Fruit fly (Drosophila melanogaster) ovary, adult (tissue): ENCODE measurements around the gene CG3123.

Experiments used
- CG17801 ChIP-seq: fragments of 200-800 bp; optimal IDR thresholded peaks from 2 replicates; lab custom pipeline; 2019; ENCODE audit warnings: missing biosample characterization, mild to moderate bottlenecking, missing genetic modification characterization, moderate library complexity; ENCODE audit not compliant: partially characterized antibody

CG3123 gene

dm6 chr2L:2825406-2825805 is at the start of gene CG3123:
CG3123 (minus strand) TSS chr2L:2825506.
- no peak for TF ChIP-seq CG17801 (GFP tag; lab: Kevin White, UChicago)

DNA sequence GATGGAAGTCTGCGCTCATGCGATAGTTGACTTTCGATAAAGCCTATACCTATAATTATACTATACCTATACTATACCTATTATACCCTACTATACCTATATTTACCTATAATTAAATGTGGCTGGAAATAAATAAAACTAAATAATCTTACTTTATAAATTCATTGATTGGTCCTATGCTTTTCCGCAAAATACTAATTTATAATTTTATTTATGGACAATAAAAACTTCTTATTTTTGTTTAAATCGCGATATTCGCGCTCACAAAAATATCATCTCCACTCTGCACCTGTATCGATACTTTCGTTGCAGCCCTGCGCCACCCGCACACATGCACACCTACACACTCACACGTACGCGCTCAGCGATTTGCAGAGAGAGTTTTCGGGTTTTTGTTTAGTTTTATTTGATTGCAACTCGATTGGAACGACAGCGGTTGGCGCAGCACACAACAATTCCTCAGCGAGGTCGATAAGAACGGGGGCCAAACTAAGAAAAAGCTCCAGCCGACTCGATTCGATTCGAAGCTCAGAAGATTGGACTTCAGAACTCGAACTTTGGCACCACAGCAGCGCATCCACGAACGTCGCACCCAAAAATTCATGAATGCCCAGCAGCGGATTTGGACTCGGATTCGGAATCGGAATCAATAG is 49.4 kb upstream of the CG3123 start, which contains the start of gene CG8814:
TSS of gene CG8814 (plus strand) at position 349 of the 653 bp plus-strand sequence.
- TF ChIP-seq CG17801 (GFP tag; lab: Kevin White, UChicago): peak; percentile 78

dm6 chr2L:2874185-2874541 is 48.9 kb upstream of the CG3123 start, which contains the start of gene Ifrd1:
Ifrd1 (minus strand) TSS chr2L:2874489.
- peak; percentile 12 for TF ChIP-seq CG17801 (GFP tag; lab: Kevin White, UChicago)

dm6 chr2L:2873729-2874127 is 48.4 kb upstream of the CG3123 start:
- TF ChIP-seq CG17801 (GFP tag; lab: Kevin White, UChicago): no peak

DNA sequence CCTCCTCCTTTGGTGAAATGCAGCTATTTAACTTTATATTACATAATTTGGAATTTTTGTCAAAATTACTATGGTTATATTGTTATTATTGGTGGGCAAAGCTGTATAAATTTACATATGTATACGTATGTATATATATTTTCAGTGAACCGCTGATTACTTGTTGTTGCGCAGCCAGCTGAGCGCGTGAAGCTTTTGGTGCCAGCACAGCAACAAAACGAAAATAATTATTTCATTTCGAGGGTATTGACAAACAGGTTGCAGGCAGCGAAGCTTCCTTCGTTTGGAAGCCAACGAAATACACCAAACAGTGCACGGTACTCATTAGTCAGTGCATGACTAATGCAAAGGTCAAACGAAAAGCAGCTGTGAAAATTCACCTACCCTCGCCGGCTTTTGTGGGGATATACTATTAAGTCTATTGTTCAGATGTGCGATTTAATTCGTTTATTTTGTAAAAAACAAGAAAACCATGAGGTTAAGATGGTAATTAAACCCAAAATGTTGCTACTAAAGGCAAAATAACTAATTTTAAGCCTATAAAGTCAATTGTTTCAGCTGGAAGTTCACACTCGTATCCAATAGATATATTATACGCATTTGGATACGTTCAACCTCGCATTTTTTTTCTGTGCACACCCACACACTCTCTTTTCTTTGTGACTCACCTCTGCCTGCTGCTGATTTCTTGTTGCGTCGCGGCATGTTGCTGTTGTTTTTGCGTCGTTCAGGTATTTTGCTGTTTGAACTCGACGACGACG is 47.8 kb upstream of the CG3123 start:
- TF ChIP-seq CG17801 (GFP tag; lab: Kevin White, UChicago): no peak

- TF ChIP-seq CG17801 (GFP tag; lab: Kevin White, UChicago): no peak
Measured at dm6 chr2L:2872309-2872932, 47.1 kb upstream of the CG3123 start.

- TF ChIP-seq CG17801 (GFP tag; lab: Kevin White, UChicago): no peak
Measured at dm6 chr2L:2869008-2869702, 43.8 kb upstream of the CG3123 start, which contains the start of gene CG8813. CG8813 (plus strand) TSS chr2L:2869652.

DNA sequence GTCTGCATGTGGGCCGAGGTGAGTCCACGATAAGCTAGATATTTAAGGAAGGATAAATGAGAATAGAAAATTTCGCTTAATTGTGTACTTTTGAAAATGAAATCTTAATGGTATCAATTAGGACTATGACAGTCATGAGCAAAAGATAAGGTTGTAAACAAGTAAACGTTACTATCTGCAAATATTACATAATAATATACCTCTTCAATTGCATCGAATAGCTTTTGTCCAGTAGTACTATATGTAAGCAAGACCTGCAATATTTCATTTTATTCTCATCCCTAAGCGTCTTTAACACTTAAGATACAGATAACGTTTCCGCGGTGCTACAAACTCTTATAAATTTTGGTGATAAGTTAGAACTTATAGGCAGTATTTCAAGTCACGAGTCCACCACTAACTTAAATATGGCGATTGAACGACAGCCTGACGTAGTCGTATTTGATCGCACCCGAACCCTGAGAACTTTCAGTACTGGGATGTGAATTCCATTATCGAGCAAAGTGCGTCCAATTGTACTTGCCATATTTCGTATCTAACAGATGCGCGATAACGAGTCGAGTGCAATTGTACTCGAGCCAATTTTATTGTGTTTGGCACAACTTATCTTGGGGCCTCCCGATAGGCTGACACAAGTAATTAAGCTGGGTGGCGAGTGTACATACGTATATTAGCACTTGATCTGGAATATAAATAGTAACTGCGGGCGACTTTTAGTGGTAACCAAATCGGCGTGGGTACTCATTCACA is 40.4 kb upstream of the CG3123 start:
- no peak for TF ChIP-seq CG17801 (GFP tag; lab: Kevin White, UChicago)

- no peak for TF ChIP-seq CG17801 (GFP tag; lab: Kevin White, UChicago)
Measured at dm6 chr2L:2864601-2865000, 39.3 kb upstream of the CG3123 start.

DNA sequence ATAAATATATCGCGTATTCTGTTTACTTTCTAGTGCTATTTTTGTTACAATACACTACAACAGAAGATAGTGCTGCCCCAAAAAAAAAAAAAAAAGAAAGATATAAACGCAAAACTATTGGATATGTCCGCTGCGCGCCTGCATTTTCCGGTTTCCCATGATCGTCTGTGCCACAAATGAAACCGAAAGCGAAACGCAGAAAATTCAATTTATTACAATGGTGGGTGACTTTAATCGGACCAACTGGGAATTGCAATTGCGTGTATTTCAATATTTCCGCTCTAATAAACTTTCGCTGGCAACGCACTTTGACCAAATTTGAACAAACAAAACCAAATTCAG is 37.3 kb upstream of the CG3123 start:
- TF ChIP-seq CG17801 (GFP tag; lab: Kevin White, UChicago): no peak

DNA sequence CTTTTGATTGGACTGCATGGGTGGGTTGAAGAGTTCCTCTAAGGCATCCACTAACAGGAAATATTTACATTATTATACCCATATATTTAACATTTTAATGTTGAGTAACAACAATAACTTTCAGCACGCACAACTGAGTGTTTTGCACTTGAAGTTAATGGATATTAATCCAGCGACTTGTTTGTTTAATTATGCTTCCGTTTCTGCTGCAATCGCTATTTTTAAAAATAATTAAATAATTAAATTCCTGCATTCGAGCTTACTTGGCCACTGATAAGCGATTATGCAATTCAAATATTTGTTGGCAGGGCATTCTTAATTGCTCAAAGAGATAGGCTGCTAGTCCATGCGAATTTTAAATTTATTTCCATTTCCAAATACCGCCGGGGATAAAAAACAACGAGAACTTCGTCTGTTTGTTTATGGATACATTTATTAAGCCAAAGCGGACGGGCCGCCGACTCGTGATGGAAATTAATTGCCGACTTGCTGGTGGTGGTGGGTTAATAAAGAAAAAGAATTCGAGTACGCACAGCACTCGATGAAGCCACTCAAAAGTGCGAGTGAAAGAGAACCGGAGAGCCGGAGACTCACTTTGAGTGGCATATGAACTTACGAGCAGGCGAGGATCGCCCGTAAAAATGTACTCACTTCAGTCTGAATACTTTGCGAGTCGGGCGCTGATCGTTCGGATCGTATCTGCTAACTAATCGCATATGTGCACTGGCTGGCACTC is 36.7 kb upstream of the CG3123 start:
- TF ChIP-seq CG17801 (GFP tag; lab: Kevin White, UChicago): peak; percentile 29

dm6 chr2L:2861140-2861884 is 36.0 kb upstream of the CG3123 start:
- TF ChIP-seq CG17801 (GFP tag; lab: Kevin White, UChicago): no peak
